Fruit fly (Drosophila melanogaster) whole organism, prepupa: ENCODE results near the gene gw.

Source experiments
- Blimp-1 ChIP-seq: fragments of 200-800 bp; sonication (Bioruptor generic); optimal IDR thresholded peaks from 3 replicates; lab custom pipeline; 2017; ENCODE audit warnings: missing biosample characterization, missing genetic modification characterization, mild to moderate bottlenecking, moderate library complexity, missing genetic modification reagents
- CG10631 ChIP-seq: fragments of 200-800 bp; sonication (Bioruptor generic); optimal IDR thresholded peaks from 2 replicates; lab custom pipeline; 2016; ENCODE audit warnings: missing biosample characterization, missing genetic modification characterization
- CG10669 ChIP-seq: fragments of 200-800 bp; sonication (Bioruptor generic); optimal IDR thresholded peaks from 3 replicates; lab custom pipeline; 2018; ENCODE audit warnings: missing biosample characterization, mild to moderate bottlenecking, missing genetic modification characterization, moderate library complexity
- CG11294 ChIP-seq: fragments of 200-800 bp; sonication (Bioruptor generic); IDR thresholded peaks from 2 replicates; pipeline ENCODE4 v1.3.6; 2022; ENCODE audit warnings: missing biosample characterization, missing genetic modification characterization
- CG11762 ChIP-seq: fragments of 200-800 bp; sonication (Bioruptor generic); optimal IDR thresholded peaks from 3 replicates; lab custom pipeline; 2016; ENCODE audit warnings: missing biosample characterization, missing genetic modification characterization; ENCODE audit not compliant: insufficient read depth
- CG11902 ChIP-seq: fragments of 200-800 bp; sonication (Bioruptor generic); optimal IDR thresholded peaks from 3 replicates; lab custom pipeline; 2016; ENCODE audit warnings: missing biosample characterization, missing genetic modification characterization
- CG15336 ChIP-seq: fragments of 200-800 bp; sonication (Bioruptor generic); IDR thresholded peaks from 2 replicates; pipeline ENCODE4 v1.3.6; 2022; ENCODE audit warnings: missing biosample characterization, missing genetic modification characterization
- CG1621 ChIP-seq: fragments of 200-800 bp; sonication (Bioruptor generic); optimal IDR thresholded peaks from 3 replicates; lab custom pipeline; 2018; ENCODE audit warnings: missing biosample characterization, mild to moderate bottlenecking, missing genetic modification characterization
- CG16779 ChIP-seq: fragments of 200-800 bp; sonication (Bioruptor generic); optimal IDR thresholded peaks from 3 replicates; lab custom pipeline; 2017; ENCODE audit warnings: missing biosample characterization, mild to moderate bottlenecking, missing genetic modification characterization
- CG31627 ChIP-seq: fragments of 200-800 bp; sonication (Bioruptor generic); optimal IDR thresholded peaks from 3 replicates; lab custom pipeline; 2016; ENCODE audit warnings: missing biosample characterization, missing genetic modification characterization
- CG32006 ChIP-seq: fragments of 200-800 bp; sonication (Bioruptor generic); optimal IDR thresholded peaks from 3 replicates; lab custom pipeline; 2017; ENCODE audit warnings: missing biosample characterization, mild to moderate bottlenecking, missing genetic modification characterization
- CG3919 ChIP-seq: fragments of 200-800 bp; sonication (Bioruptor generic); optimal IDR thresholded peaks from 3 replicates; lab custom pipeline; 2016; ENCODE audit warnings: missing biosample characterization, missing genetic modification characterization
- CG6163 ChIP-seq: fragments of 200-800 bp; sonication (Bioruptor generic); IDR thresholded peaks from 3 replicates; pipeline ENCODE4 v1.3.6; 2022; ENCODE audit warnings: missing biosample characterization, missing genetic modification characterization
- CG6792 ChIP-seq: fragments of 200-800 bp; sonication (Bioruptor generic); optimal IDR thresholded peaks from 3 replicates; lab custom pipeline; 2016; ENCODE audit warnings: missing biosample characterization, missing genetic modification characterization
- CG6808 ChIP-seq: fragments of 200-800 bp; sonication (Bioruptor generic); optimal IDR thresholded peaks from 3 replicates; lab custom pipeline; 2017; ENCODE audit warnings: missing biosample characterization, missing genetic modification characterization, mild to moderate bottlenecking, moderate library complexity, missing genetic modification reagents
- CG6854 ChIP-seq: fragments of 200-800 bp; sonication (Bioruptor generic); optimal IDR thresholded peaks from 2 replicates; lab custom pipeline; 2017; ENCODE audit warnings: missing biosample characterization, mild to moderate bottlenecking, missing genetic modification characterization
- CG8119 ChIP-seq: fragments of 200-800 bp; sonication (Bioruptor generic); IDR thresholded peaks from 3 replicates; pipeline ENCODE4 v1.3.6; 2022; ENCODE audit warnings: missing biosample characterization, missing genetic modification characterization
- CG8319 ChIP-seq: fragments of 200-800 bp; sonication (Bioruptor generic); optimal IDR thresholded peaks from 3 replicates; lab custom pipeline; 2016; ENCODE audit warnings: missing biosample characterization, missing genetic modification characterization
- CG8632 ChIP-seq: fragments of 200-800 bp; sonication (Bioruptor generic); optimal IDR thresholded peaks from 3 replicates; lab custom pipeline; 2016; ENCODE audit warnings: missing biosample characterization, missing genetic modification characterization
- CG9139 ChIP-seq: fragments of 200-800 bp; sonication (Bioruptor generic); optimal IDR thresholded peaks from 3 replicates; lab custom pipeline; 2017; ENCODE audit warnings: missing biosample characterization, mild to moderate bottlenecking, missing genetic modification characterization
- Eip78C ChIP-seq: fragments of 200-800 bp; sonication (Bioruptor generic); peaks from one replicate; lab custom pipeline; 2016; ENCODE audit warnings: missing biosample characterization, missing genetic modification characterization
- Eip93F ChIP-seq: fragments of 200-800 bp; sonication (Bioruptor generic); optimal IDR thresholded peaks from 2 replicates; lab custom pipeline; 2016; ENCODE audit warnings: missing biosample characterization, mild to moderate bottlenecking, missing genetic modification characterization
- Ets21C ChIP-seq: fragments of 200-800 bp; sonication (Bioruptor generic); optimal IDR thresholded peaks from 3 replicates; lab custom pipeline; 2016; ENCODE audit warnings: missing biosample characterization, missing genetic modification characterization
- Ets96B ChIP-seq: fragments of 200-800 bp; optimal IDR thresholded peaks from 2 replicates; lab custom pipeline; 2019; ENCODE audit warnings: missing biosample characterization, mild to moderate bottlenecking, missing genetic modification characterization, moderate library complexity
- Gug ChIP-seq: fragments of 200-800 bp; sonication (Bioruptor generic); IDR thresholded peaks from 2 replicates; pipeline ENCODE4 v1.3.6; 2022; ENCODE audit warnings: missing biosample characterization, missing genetic modification characterization
- Hr38 ChIP-seq: sonication (Bioruptor generic); optimal IDR thresholded peaks from 2 replicates; lab custom pipeline; 2016; ENCODE audit warnings: missing biosample characterization, missing genetic modification characterization
- Hr39 ChIP-seq: fragments of 200-800 bp; sonication (Bioruptor generic); optimal IDR thresholded peaks from 2 replicates; lab custom pipeline; 2016; ENCODE audit warnings: missing biosample characterization, missing genetic modification characterization
- Hr4 ChIP-seq: fragments of 200-800 bp; sonication (Bioruptor generic); optimal IDR thresholded peaks from 3 replicates; lab custom pipeline; 2016; ENCODE audit warnings: missing biosample characterization, missing genetic modification characterization
- Lpt ChIP-seq: fragments of 200-800 bp; sonication (Bioruptor generic); optimal IDR thresholded peaks from 3 replicates; lab custom pipeline; 2016; ENCODE audit warnings: missing biosample characterization, missing genetic modification characterization
- Met ChIP-seq: fragments of 200-800 bp; sonication (Bioruptor generic); optimal IDR thresholded peaks from 3 replicates; lab custom pipeline; 2016; ENCODE audit warnings: missing biosample characterization, missing genetic modification characterization
- OdsH ChIP-seq: fragments of 200-800 bp; sonication (Bioruptor generic); optimal IDR thresholded peaks from 3 replicates; lab custom pipeline; 2016; ENCODE audit warnings: missing biosample characterization, missing genetic modification characterization
- Smox ChIP-seq: fragments of 200-800 bp; sonication (Bioruptor generic); optimal IDR thresholded peaks from 3 replicates; lab custom pipeline; 2016; ENCODE audit warnings: missing biosample characterization, missing genetic modification characterization
- Sox102F ChIP-seq: fragments of 200-800 bp; sonication (Bioruptor generic); optimal IDR thresholded peaks from 2 replicates; lab custom pipeline; 2016; ENCODE audit warnings: missing biosample characterization, mild to moderate bottlenecking, missing genetic modification characterization
- Sox15 ChIP-seq: fragments of 200-800 bp; sonication (Bioruptor generic); optimal IDR thresholded peaks from 3 replicates; lab custom pipeline; 2016; ENCODE audit warnings: missing biosample characterization, missing genetic modification characterization
- achi ChIP-seq: fragments of 200-800 bp; sonication (Bioruptor generic); optimal IDR thresholded peaks from 3 replicates; lab custom pipeline; 2016; ENCODE audit warnings: missing biosample characterization, missing genetic modification characterization
- acj6 ChIP-seq: fragments of 200-800 bp; sonication (Bioruptor generic); optimal IDR thresholded peaks from 3 replicates; lab custom pipeline; 2016; ENCODE audit warnings: missing biosample characterization, missing genetic modification characterization
- cyc ChIP-seq: fragments of 200-800 bp; sonication (Bioruptor generic); optimal IDR thresholded peaks from 3 replicates; lab custom pipeline; 2016; ENCODE audit warnings: missing biosample characterization, missing genetic modification characterization
- dac ChIP-seq: fragments of 200-800 bp; sonication (Bioruptor generic); optimal IDR thresholded peaks from 2 replicates; lab custom pipeline; 2017; ENCODE audit warnings: missing biosample characterization, mild to moderate bottlenecking, missing genetic modification characterization
- dsx ChIP-seq: fragments of 200-800 bp; optimal IDR thresholded peaks from 3 replicates; lab custom pipeline; 2019; ENCODE audit warnings: missing biosample characterization, mild to moderate bottlenecking, missing genetic modification characterization, moderate library complexity; ENCODE audit not compliant: poor library complexity, severe bottlenecking
- eg ChIP-seq: fragments of 200-800 bp; sonication (Bioruptor generic); IDR thresholded peaks from 3 replicates; pipeline ENCODE4 v1.3.6; 2022; ENCODE audit warnings: missing biosample characterization, missing genetic modification characterization
- esn ChIP-seq: fragments of 200-800 bp; sonication (Bioruptor generic); optimal IDR thresholded peaks from 2 replicates; lab custom pipeline; 2016; ENCODE audit warnings: missing biosample characterization, mild to moderate bottlenecking, missing genetic modification characterization, moderate library complexity
- fd59A ChIP-seq: fragments of 200-800 bp; sonication (Bioruptor generic); optimal IDR thresholded peaks from 2 replicates; lab custom pipeline; 2017; ENCODE audit warnings: missing biosample characterization, mild to moderate bottlenecking, missing genetic modification characterization, missing genetic modification reagents
- lz ChIP-seq: fragments of 200-800 bp; sonication (Bioruptor generic); optimal IDR thresholded peaks from 3 replicates; lab custom pipeline; 2016; ENCODE audit warnings: missing biosample characterization, missing genetic modification characterization
- net ChIP-seq: fragments of 200-800 bp; sonication (Bioruptor generic); optimal IDR thresholded peaks from 3 replicates; lab custom pipeline; 2016; ENCODE audit warnings: missing biosample characterization, missing genetic modification characterization
- salr ChIP-seq, 2 experiments: fragments of 200-800 bp; sonication (Bioruptor generic); optimal IDR thresholded peaks; 3 replicates each; lab custom pipeline; 2016 to 2018; ENCODE audit warnings: missing biosample characterization in 2 of 2, missing genetic modification characterization in 2 of 2, mild to moderate bottlenecking in 1 of 2
- spab ChIP-seq: fragments of 200-800 bp; sonication (Bioruptor generic); optimal IDR thresholded peaks from 2 replicates; lab custom pipeline; 2017; ENCODE audit warnings: missing biosample characterization, mild to moderate bottlenecking, missing genetic modification characterization, missing genetic modification reagents
- ss ChIP-seq, 2 experiments: fragments of 200-800 bp; sonication (Bioruptor generic); optimal IDR thresholded peaks; 2 replicates in 1 of 2; 3 replicates in 1 of 2; lab custom pipeline; 2017 to 2018; ENCODE audit warnings: mild to moderate bottlenecking in 2 of 2, missing biosample characterization in 2 of 2, missing genetic modification characterization in 2 of 2, moderate library complexity in 1 of 2
- svp ChIP-seq: fragments of 200-800 bp; sonication (Bioruptor generic); peaks from one replicate; lab custom pipeline; 2016; ENCODE audit warnings: missing biosample characterization, missing genetic modification characterization
- topi ChIP-seq: fragments of 200-800 bp; sonication (Bioruptor generic); optimal IDR thresholded peaks from 3 replicates; lab custom pipeline; 2016; ENCODE audit warnings: missing biosample characterization, missing genetic modification characterization
- vri ChIP-seq: fragments of 200-800 bp; sonication (Bioruptor generic); optimal IDR thresholded peaks from 3 replicates; lab custom pipeline; 2016; ENCODE audit warnings: missing biosample characterization, mild to moderate bottlenecking, missing genetic modification characterization

gw gene

DNA sequence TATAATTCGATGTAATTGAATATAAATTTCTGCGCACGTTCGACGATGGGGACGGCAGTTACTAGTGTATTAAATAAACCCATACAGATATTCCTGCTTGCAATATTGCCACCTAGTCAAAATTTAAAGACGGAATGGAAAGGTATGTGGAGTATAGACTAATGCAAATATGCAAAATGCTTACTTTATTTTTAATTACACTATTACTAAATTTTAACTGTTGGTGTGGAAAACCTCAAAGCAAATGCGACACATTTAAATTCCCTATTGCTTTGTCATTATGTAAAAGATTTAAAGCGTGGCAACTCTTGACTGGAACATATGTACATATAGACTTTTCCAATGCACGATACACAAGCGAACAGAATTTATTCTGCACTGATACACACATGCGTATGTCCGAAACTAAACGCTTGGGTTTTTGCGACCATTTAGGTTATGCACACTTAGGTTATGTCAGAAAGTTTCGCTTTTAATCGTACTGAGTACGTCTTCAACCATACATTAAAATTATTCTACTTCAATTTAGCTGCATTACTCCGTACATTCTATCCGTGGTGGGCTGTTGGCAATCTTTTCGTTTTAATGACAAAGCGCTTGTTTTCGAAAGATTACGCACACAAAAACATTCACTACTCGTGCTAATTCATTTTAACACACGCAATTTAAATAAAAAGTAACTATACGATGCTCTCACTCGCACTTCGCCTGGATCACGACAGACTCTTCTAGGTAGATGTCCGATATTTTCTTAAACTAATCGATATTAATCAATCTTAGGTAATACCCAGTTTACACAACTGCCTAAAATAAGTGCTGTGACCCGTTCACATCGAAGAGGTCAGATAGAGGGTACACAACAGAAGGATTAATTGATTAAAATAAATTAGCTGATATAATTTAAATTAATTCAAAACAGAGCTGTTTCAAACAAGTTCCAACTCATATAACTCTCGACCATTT is at the start of gene gw:
Gene gw (minus strand): TSS at position 725 of the 963 bp plus-strand sequence.
- TF ChIP-seq CG8319, result peak; percentile 77
- TF ChIP-seq Lpt (GFP tag; lab: Kevin White, UChicago), result peak; percentile 66
- peak; percentile 83 for TF ChIP-seq Hr39 (GFP tag; lab: Kevin White, UChicago)
- no peak for TF ChIP-seq net (GFP tag; lab: Kevin White, UChicago)
- TF ChIP-seq ss (GFP tag; optimal IDR thresholded peaks at IDR 0.05; lab: Kevin White, UChicago), result peak; percentile 59 to 79
- no peak for TF ChIP-seq CG16779
- TF ChIP-seq esn, result peak; percentile 91
- TF ChIP-seq Met (GFP tag; lab: Kevin White, UChicago), result peak; percentile 88
- TF ChIP-seq CG1621 (tag; lab: Kevin White, UChicago), result peak; percentile 29
- peak; percentile 84 for TF ChIP-seq CG8632 (GFP tag; lab: Kevin White, UChicago)
- TF ChIP-seq CG8119 (GFP tag; lab: Robert Waterston, UW), result no peak
- TF ChIP-seq CG6163 (GFP tag; lab: Robert Waterston, UW), result no peak
- TF ChIP-seq cyc (GFP tag; lab: Kevin White, UChicago), result peak; percentile 77
- TF ChIP-seq CG11902 (GFP tag; lab: Kevin White, UChicago), result peak; percentile 70
- TF ChIP-seq CG32006 (GFP tag; lab: Kevin White, UChicago), result no peak
- peak; percentile 87 for TF ChIP-seq topi
- no peak for TF ChIP-seq CG3919
- TF ChIP-seq CG9139 (GFP tag; lab: Kevin White, UChicago), result peak; percentile 21
- peak; percentile 84 for TF ChIP-seq lz
- TF ChIP-seq vri, result peak; percentile 90
- peak; percentile 70 for TF ChIP-seq Eip93F (GFP tag; lab: Kevin White, UChicago)
- peak; percentile 85 for TF ChIP-seq acj6 (GFP tag; lab: Kevin White, UChicago)
- peak; percentile 78 for TF ChIP-seq CG6792 (GFP tag; lab: Kevin White, UChicago)
- TF ChIP-seq CG15336 (GFP tag; lab: Robert Waterston, UW), result no peak; the same call in 1 of the 2 replicates
- peak; percentile 84 for TF ChIP-seq CG10631 (GFP tag; lab: Kevin White, UChicago)
- TF ChIP-seq CG11294 (GFP tag; lab: Robert Waterston, UW), result no peak
- TF ChIP-seq salr (GFP tag; optimal IDR thresholded peaks at IDR 0.05; lab: Kevin White, UChicago), result peak in 1 of 2 experiments; percentile 61
- TF ChIP-seq Hr4, result peak; percentile 84
- peak; percentile 85 for TF ChIP-seq OdsH (GFP tag; lab: Kevin White, UChicago)
- TF ChIP-seq CG31627, result peak; percentile 87
- TF ChIP-seq Eip78C (GFP tag; lab: Kevin White, UChicago), result peak; percentile 96
- peak; percentile 78 for TF ChIP-seq CG6808
- no peak for TF ChIP-seq Hr38 (GFP tag; lab: Kevin White, UChicago)
- peak; percentile 70 for TF ChIP-seq Ets21C (GFP tag; lab: Kevin White, UChicago)
- TF ChIP-seq spab (GFP tag; lab: Kevin White, UChicago), result no peak
- TF ChIP-seq Smox, result peak; percentile 83
- no peak for TF ChIP-seq achi (GFP tag; lab: Kevin White, UChicago)
- TF ChIP-seq CG11762 (GFP tag; lab: Kevin White, UChicago), result peak; percentile 81
- TF ChIP-seq Sox102F (GFP tag; lab: Kevin White, UChicago), result peak; percentile 82
- TF ChIP-seq CG10669, result peak; percentile 4
- TF ChIP-seq Ets96B, result peak; percentile 74
- peak; percentile 6 for TF ChIP-seq dac (GFP tag; lab: Kevin White, UChicago)
- TF ChIP-seq eg, result no peak
- peak; percentile 5 for TF ChIP-seq Blimp-1
- TF ChIP-seq fd59A (GFP tag; lab: Kevin White, UChicago), result no peak
- TF ChIP-seq Sox15 (GFP tag; lab: Kevin White, UChicago), result peak; percentile 67
- no peak for TF ChIP-seq Gug (GFP tag; lab: Robert Waterston, UW)
- TF ChIP-seq svp (GFP tag; lab: Kevin White, UChicago), result no peak
- TF ChIP-seq dsx (GFP tag; lab: Kevin White, UChicago), result peak; percentile 56
- peak; percentile 59 for TF ChIP-seq CG6854 (GFP tag; lab: Kevin White, UChicago)
